Fruit fly (Drosophila melanogaster) whole organism, prepupa: Measurements from ENCODE around the gene Cpr66D.

ENCODE experiments used
- CG10631 ChIP-seq: fragments of 200-800 bp; sonication (Bioruptor generic); optimal IDR thresholded peaks from 2 replicates; lab custom pipeline; 2016; ENCODE audit warnings: missing biosample characterization, missing genetic modification characterization
- CG1621 ChIP-seq: fragments of 200-800 bp; sonication (Bioruptor generic); optimal IDR thresholded peaks from 3 replicates; lab custom pipeline; 2018; ENCODE audit warnings: missing biosample characterization, mild to moderate bottlenecking, missing genetic modification characterization
- CG16779 ChIP-seq: fragments of 200-800 bp; sonication (Bioruptor generic); optimal IDR thresholded peaks from 3 replicates; lab custom pipeline; 2017; ENCODE audit warnings: missing biosample characterization, mild to moderate bottlenecking, missing genetic modification characterization
- CG34406 ChIP-seq: fragments of 200-800 bp; sonication (Bioruptor generic); optimal IDR thresholded peaks from 3 replicates; lab custom pipeline; 2016; ENCODE audit warnings: missing biosample characterization, missing genetic modification characterization
- CG4318 ChIP-seq: fragments of 200-800 bp; sonication (Bioruptor generic); optimal IDR thresholded peaks from 3 replicates; lab custom pipeline; 2017; ENCODE audit warnings: missing biosample characterization, mild to moderate bottlenecking, missing genetic modification characterization
- CG6276 ChIP-seq: fragments of 200-800 bp; sonication (Bioruptor generic); optimal IDR thresholded peaks from 2 replicates; lab custom pipeline; 2017; ENCODE audit warnings: missing biosample characterization, mild to moderate bottlenecking, missing genetic modification characterization
- CG8119 ChIP-seq: fragments of 200-800 bp; sonication (Bioruptor generic); IDR thresholded peaks from 3 replicates; pipeline ENCODE4 v1.3.6; 2022; ENCODE audit warnings: missing biosample characterization, missing genetic modification characterization
- Eip75B ChIP-seq: fragments of 200-800 bp; sonication (Bioruptor generic); optimal IDR thresholded peaks from 3 replicates; lab custom pipeline; 2016; ENCODE audit warnings: missing biosample characterization, missing genetic modification characterization
- Eip78C ChIP-seq: fragments of 200-800 bp; sonication (Bioruptor generic); peaks from one replicate; lab custom pipeline; 2016; ENCODE audit warnings: missing biosample characterization, missing genetic modification characterization
- Hr39 ChIP-seq: fragments of 200-800 bp; sonication (Bioruptor generic); optimal IDR thresholded peaks from 2 replicates; lab custom pipeline; 2016; ENCODE audit warnings: missing biosample characterization, missing genetic modification characterization
- Hr4 ChIP-seq: fragments of 200-800 bp; sonication (Bioruptor generic); optimal IDR thresholded peaks from 3 replicates; lab custom pipeline; 2016; ENCODE audit warnings: missing biosample characterization, missing genetic modification characterization
- Sox102F ChIP-seq: fragments of 200-800 bp; sonication (Bioruptor generic); optimal IDR thresholded peaks from 2 replicates; lab custom pipeline; 2016; ENCODE audit warnings: missing biosample characterization, mild to moderate bottlenecking, missing genetic modification characterization
- spab ChIP-seq: fragments of 200-800 bp; sonication (Bioruptor generic); optimal IDR thresholded peaks from 2 replicates; lab custom pipeline; 2017; ENCODE audit warnings: missing biosample characterization, mild to moderate bottlenecking, missing genetic modification characterization, missing genetic modification reagents
- vri ChIP-seq: fragments of 200-800 bp; sonication (Bioruptor generic); optimal IDR thresholded peaks from 3 replicates; lab custom pipeline; 2016; ENCODE audit warnings: missing biosample characterization, mild to moderate bottlenecking, missing genetic modification characterization

DNA sequence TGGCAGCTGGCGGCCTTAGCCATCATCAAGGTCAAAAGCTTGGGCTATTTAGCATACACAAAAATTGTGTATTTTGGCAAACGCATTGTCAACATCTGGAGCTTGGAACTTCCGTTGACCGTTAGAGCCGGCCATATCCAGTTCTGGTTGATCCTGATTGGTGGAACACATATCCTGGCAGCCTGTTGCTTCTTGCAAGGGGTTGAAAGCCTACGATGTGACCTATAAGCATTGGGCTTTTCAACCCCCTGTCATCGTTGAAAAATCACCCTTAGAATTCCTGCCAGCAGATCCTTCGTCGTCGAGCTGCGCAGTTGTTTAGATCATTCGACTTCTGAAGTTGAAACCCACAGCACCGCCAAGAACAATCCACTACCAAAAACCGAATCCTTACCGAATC lies 6.6 kb downstream of the Cpr66D start, which contains the start of the genes CG13305 and Pex7:
- no peak for TF ChIP-seq spab (GFP tag; lab: Kevin White, UChicago)
- no peak for TF ChIP-seq Hr39
- TF ChIP-seq CG6276 = no peak
- no peak for TF ChIP-seq Eip75B
- TF ChIP-seq CG1621 (tag; lab: Kevin White, UChicago) = no peak
- TF ChIP-seq vri = no peak
- TF ChIP-seq CG4318 (GFP tag; lab: Kevin White, UChicago) = no peak
- no peak for TF ChIP-seq Eip78C
- no peak for TF ChIP-seq CG34406 (GFP tag; lab: Kevin White, UChicago)
- TF ChIP-seq CG10631 (GFP tag; lab: Kevin White, UChicago) = no peak
- no peak for TF ChIP-seq Sox102F (GFP tag; lab: Kevin White, UChicago)
- no peak for TF ChIP-seq CG16779 (tag; lab: Kevin White, UChicago)
- TF ChIP-seq CG8119 (GFP tag; lab: Robert Waterston, UW) = no peak
- TF ChIP-seq Hr4 = no peak
